Fruit fly (Drosophila melanogaster) whole organism, embryonic: ENCODE measurements around the gene Actbeta.
A peak's percentile ranks its signal among the peaks of the same experiment; 100 is the strongest.

Source experiments
- BtbVII ChIP-seq: fragments of 200-800 bp; sonication (Bioruptor generic); optimal IDR thresholded peaks from 3 replicates; lab custom pipeline; 2017; ENCODE audit warnings: missing biosample characterization, mild to moderate bottlenecking, missing genetic modification characterization
- Bteb2 ChIP-seq: fragments of 200-800 bp; sonication (Bioruptor generic); optimal IDR thresholded peaks from 2 replicates; lab custom pipeline; 2016; ENCODE audit warnings: missing biosample characterization, missing genetic modification characterization
- CG10209 ChIP-seq: fragments of 200-800 bp; sonication (Bioruptor generic); optimal IDR thresholded peaks from 3 replicates; lab custom pipeline; 2017; ENCODE audit warnings: missing biosample characterization, mild to moderate bottlenecking, missing genetic modification characterization, missing genetic modification reagents
- CG11093 ChIP-seq: fragments of 200-800 bp; sonication (Bioruptor generic); IDR thresholded peaks from 3 replicates; pipeline ENCODE4 v1.3.6; 2022; ENCODE audit warnings: missing biosample characterization, missing genetic modification characterization
- CG12155 ChIP-seq: fragments of 200-800 bp; sonication (Bioruptor generic); optimal IDR thresholded peaks from 3 replicates; lab custom pipeline; 2016; ENCODE audit warnings: missing biosample characterization, missing genetic modification characterization
- CG12236 ChIP-seq: fragments of 200-800 bp; sonication (Bioruptor generic); optimal IDR thresholded peaks from 2 replicates; lab custom pipeline; 2016; ENCODE audit warnings: missing biosample characterization, missing genetic modification characterization
- CG14860 ChIP-seq: fragments of 200-800 bp; sonication (Bioruptor generic); IDR thresholded peaks from 3 replicates; pipeline ENCODE4 v1.3.6; 2022; ENCODE audit warnings: missing biosample characterization, missing genetic modification characterization; ENCODE audit not compliant: partially characterized antibody
- CG14965 ChIP-seq: fragments of 200-800 bp; sonication (Bioruptor generic); optimal IDR thresholded peaks from 2 replicates; lab custom pipeline; 2016; ENCODE audit warnings: missing biosample characterization, missing genetic modification characterization, borderline replicate concordance
- CG15696 ChIP-seq: fragments of 200-800 bp; sonication (Bioruptor generic); optimal IDR thresholded peaks from 2 replicates; lab custom pipeline; 2019; ENCODE audit warnings: missing biosample characterization, mild to moderate bottlenecking, missing genetic modification characterization, moderate library complexity
- CG17361 ChIP-seq: fragments of 200-800 bp; sonication (Bioruptor generic); IDR thresholded peaks from 3 replicates; pipeline ENCODE4 v1.3.6; 2022; ENCODE audit warnings: missing biosample characterization, missing genetic modification characterization
- CG17912 ChIP-seq: fragments of 200-800 bp; sonication (Bioruptor generic); optimal IDR thresholded peaks from 2 replicates; lab custom pipeline; 2018; ENCODE audit warnings: missing biosample characterization, mild to moderate bottlenecking, missing genetic modification characterization
- CG2129 ChIP-seq: fragments of 200-800 bp; sonication (Bioruptor generic); IDR thresholded peaks from 2 replicates; pipeline ENCODE4 v1.3.6; 2022; ENCODE audit warnings: missing biosample characterization, missing genetic modification characterization; ENCODE audit not compliant: partially characterized antibody
- CG30403 ChIP-seq: fragments of 200-800 bp; sonication (Bioruptor generic); optimal IDR thresholded peaks from 3 replicates; lab custom pipeline; 2016; ENCODE audit warnings: missing biosample characterization, missing genetic modification characterization
- CG3407 ChIP-seq: fragments of 200-800 bp; sonication (Bioruptor generic); optimal IDR thresholded peaks from 2 replicates; lab custom pipeline; 2018; ENCODE audit warnings: missing biosample characterization, mild to moderate bottlenecking, missing genetic modification characterization
- CG3726 ChIP-seq: fragments of 200-800 bp; sonication (Bioruptor generic); IDR thresholded peaks from 3 replicates; pipeline ENCODE4, ENCODE4 v1.3.6; 2022; ENCODE audit warnings: missing biosample characterization, missing genetic modification characterization
- CG3847 ChIP-seq: fragments of 200-800 bp; sonication (Bioruptor generic); IDR thresholded peaks from 2 replicates; pipeline ENCODE4 v1.3.6; 2022; ENCODE audit warnings: missing biosample characterization, missing genetic modification characterization
- CG6854 ChIP-seq: fragments of 200-800 bp; sonication (Bioruptor generic); optimal IDR thresholded peaks from 3 replicates; lab custom pipeline; 2017; ENCODE audit warnings: missing biosample characterization, mild to moderate bottlenecking, missing genetic modification characterization
- CG7271 ChIP-seq: fragments of 200-800 bp; sonication (Bioruptor generic); optimal IDR thresholded peaks from 2 replicates; lab custom pipeline; 2018; ENCODE audit warnings: missing biosample characterization, mild to moderate bottlenecking, missing genetic modification characterization, moderate library complexity
- CG7963 ChIP-seq: fragments of 200-800 bp; sonication (Bioruptor generic); IDR thresholded peaks from 3 replicates; pipeline ENCODE4 v1.3.6; 2022; ENCODE audit warnings: missing biosample characterization, missing genetic modification characterization; ENCODE audit not compliant: partially characterized antibody
- CG8089 ChIP-seq: fragments of 200-800 bp; sonication (Bioruptor generic); optimal IDR thresholded peaks from 3 replicates; lab custom pipeline; 2016; ENCODE audit warnings: missing biosample characterization, missing genetic modification characterization
- CG9797 ChIP-seq: fragments of 200-800 bp; sonication (Bioruptor generic); optimal IDR thresholded peaks from 3 replicates; lab custom pipeline; 2018; ENCODE audit warnings: missing biosample characterization, mild to moderate bottlenecking, missing genetic modification characterization
- D19B ChIP-seq: fragments of 200-800 bp; sonication (Bioruptor generic); optimal IDR thresholded peaks from 2 replicates; lab custom pipeline; 2017; ENCODE audit warnings: missing biosample characterization, mild to moderate bottlenecking, missing genetic modification characterization
- Hmr ChIP-seq: fragments of 200-800 bp; sonication (Bioruptor generic); optimal IDR thresholded peaks from 3 replicates; lab custom pipeline; 2017; ENCODE audit warnings: mild to moderate bottlenecking, missing biosample characterization, missing genetic modification reagents, missing genetic modification characterization
- Hr3 ChIP-seq: fragments of 200-800 bp; sonication (Bioruptor generic); optimal IDR thresholded peaks from 3 replicates; lab custom pipeline; 2016; ENCODE audit warnings: missing biosample characterization, missing genetic modification characterization
- MTF-1 ChIP-seq: fragments of 200-800 bp; sonication (Bioruptor generic); optimal IDR thresholded peaks from 2 replicates; lab custom pipeline; 2018; ENCODE audit warnings: missing biosample characterization, mild to moderate bottlenecking, missing genetic modification characterization, borderline replicate concordance
- Med ChIP-seq: fragments of 200-800 bp; sonication (Bioruptor generic); peaks from one replicate; lab custom pipeline; 2016; ENCODE audit warnings: missing biosample characterization, missing genetic modification characterization, mild to moderate bottlenecking, inconsistent platforms, moderate library complexity
- Oaz ChIP-seq: fragments of 200-800 bp; sonication (Bioruptor generic); IDR thresholded peaks from 2 replicates; pipeline ENCODE4 v1.3.6; 2022; ENCODE audit warnings: missing biosample characterization, missing genetic modification characterization
- Opbp ChIP-seq: fragments of 200-800 bp; sonication (Bioruptor generic); IDR thresholded peaks from 3 replicates; pipeline ENCODE4 v1.3.6; 2022; ENCODE audit warnings: missing biosample characterization, missing genetic modification characterization; ENCODE audit not compliant: partially characterized antibody
- Optix ChIP-seq: fragments of 200-800 bp; sonication (Bioruptor generic); IDR thresholded peaks from 3 replicates; pipeline ENCODE4 v1.3.6; 2022; ENCODE audit warnings: missing biosample characterization, missing genetic modification characterization
- Side ChIP-seq: fragments of 200-800 bp; sonication (Bioruptor generic); optimal IDR thresholded peaks from 2 replicates; lab custom pipeline; 2016; ENCODE audit warnings: missing biosample characterization, missing genetic modification characterization
- Stat92E ChIP-seq, 3 experiments: fragments of >200 bp in 2 of 3; fragments of 200-800 bp in 1 of 3; sonication (Bioruptor generic) in 1 of 3; optimal IDR thresholded peaks; 2 replicates each; lab custom pipeline; 2017 to 2019; ENCODE audit warnings: missing biosample characterization in 3 of 3, missing genetic modification characterization in 3 of 3, mild to moderate bottlenecking in 1 of 3, moderate library complexity in 1 of 3
- Vsx1 ChIP-seq: fragments of 200-800 bp; sonication (Bioruptor generic); optimal IDR thresholded peaks from 2 replicates; lab custom pipeline; 2017; ENCODE audit warnings: missing biosample characterization, mild to moderate bottlenecking, missing genetic modification characterization, missing genetic modification reagents
- az2 ChIP-seq: fragments of 200-800 bp; sonication (Bioruptor generic); optimal IDR thresholded peaks from 3 replicates; lab custom pipeline; 2016; ENCODE audit warnings: missing biosample characterization, missing genetic modification characterization
- bbx ChIP-seq: fragments of 200-800 bp; sonication (Bioruptor generic); IDR thresholded peaks from 2 replicates; pipeline ENCODE4 v1.3.6; 2022; ENCODE audit warnings: missing biosample characterization, missing genetic modification characterization; ENCODE audit not compliant: partially characterized antibody
- chm ChIP-seq: fragments of 200-800 bp; sonication (Bioruptor generic); IDR thresholded peaks from 2 replicates; pipeline ENCODE4 v1.3.6; 2022; ENCODE audit warnings: missing biosample characterization, missing genetic modification characterization
- ci ChIP-seq: fragments of 200-800 bp; sonication (Bioruptor generic); IDR thresholded peaks from 3 replicates; pipeline ENCODE4 v1.3.6; 2022; ENCODE audit warnings: missing biosample characterization, missing genetic modification characterization
- dati ChIP-seq: fragments of 200-800 bp; sonication (Bioruptor generic); IDR thresholded peaks from 2 replicates; pipeline ENCODE4 v1.3.6; 2022; ENCODE audit warnings: missing biosample characterization, missing genetic modification characterization
- esg ChIP-seq: fragments of 200-800 bp; sonication (Bioruptor generic); conservative IDR thresholded peaks from 2 replicates; pipeline ENCODE4 v1.3.6; 2022; ENCODE audit warnings: missing biosample characterization, missing genetic modification characterization
- gt ChIP-seq: fragments of 200-800 bp; sonication (Bioruptor generic); IDR thresholded peaks from 2 replicates; pipeline ENCODE4 v1.3.6; 2022; ENCODE audit warnings: missing biosample characterization, missing genetic modification characterization
- insv ChIP-seq, 2 experiments: fragments of 200-800 bp; sonication (Bioruptor generic); optimal IDR thresholded peaks; 3 replicates each; lab custom pipeline; 2016 to 2018; ENCODE audit warnings: missing biosample characterization in 2 of 2, missing genetic modification characterization in 2 of 2
- kay ChIP-seq: fragments of 200-800 bp; sonication (Bioruptor generic); optimal IDR thresholded peaks from 2 replicates; lab custom pipeline; 2016; ENCODE audit warnings: missing biosample characterization, missing genetic modification characterization
- mld ChIP-seq: fragments of 200-800 bp; sonication (Bioruptor generic); IDR thresholded peaks from 3 replicates; pipeline ENCODE4 v1.3.6; 2022; ENCODE audit warnings: missing biosample characterization, missing genetic modification characterization; ENCODE audit not compliant: partially characterized antibody
- pnt ChIP-seq: fragments of 200-800 bp; sonication (Bioruptor generic); optimal IDR thresholded peaks from 3 replicates; lab custom pipeline; 2016; ENCODE audit warnings: missing biosample characterization, missing genetic modification characterization
- ranshi ChIP-seq: fragments of 200-800 bp; sonication (Bioruptor generic); IDR thresholded peaks from 2 replicates; pipeline ENCODE4 v1.3.6; 2022; ENCODE audit warnings: missing biosample characterization, missing genetic modification characterization
- rib ChIP-seq: fragments of 200-800 bp; sonication (Bioruptor generic); IDR thresholded peaks from 2 replicates; pipeline ENCODE4 v1.3.6; 2022; ENCODE audit warnings: missing biosample characterization, missing genetic modification characterization
- sens ChIP-seq: fragments of 200-800 bp; sonication (Bioruptor generic); peaks from one replicate; lab custom pipeline; 2016; ENCODE audit warnings: missing biosample characterization, missing genetic modification characterization
- slou ChIP-seq: fragments of 200-800 bp; sonication (Bioruptor generic); optimal IDR thresholded peaks from 3 replicates; lab custom pipeline; 2016; ENCODE audit warnings: missing biosample characterization, missing genetic modification characterization
- trh ChIP-seq: fragments of 200-800 bp; sonication (Bioruptor generic); optimal IDR thresholded peaks from 2 replicates; lab custom pipeline; 2016; ENCODE audit warnings: missing biosample characterization, missing genetic modification characterization
- twi ChIP-seq: fragments of 200-800 bp; optimal IDR thresholded peaks from 2 replicates; lab custom pipeline; 2019; ENCODE audit warnings: missing biosample characterization, mild to moderate bottlenecking, missing genetic modification characterization, moderate library complexity
- zfh1 ChIP-seq: fragments of 200-800 bp; sonication (Bioruptor generic); IDR thresholded peaks from 3 replicates; pipeline ENCODE4 v1.3.6; 2022; ENCODE audit warnings: missing biosample characterization, missing genetic modification characterization

Actbeta gene

DNA sequence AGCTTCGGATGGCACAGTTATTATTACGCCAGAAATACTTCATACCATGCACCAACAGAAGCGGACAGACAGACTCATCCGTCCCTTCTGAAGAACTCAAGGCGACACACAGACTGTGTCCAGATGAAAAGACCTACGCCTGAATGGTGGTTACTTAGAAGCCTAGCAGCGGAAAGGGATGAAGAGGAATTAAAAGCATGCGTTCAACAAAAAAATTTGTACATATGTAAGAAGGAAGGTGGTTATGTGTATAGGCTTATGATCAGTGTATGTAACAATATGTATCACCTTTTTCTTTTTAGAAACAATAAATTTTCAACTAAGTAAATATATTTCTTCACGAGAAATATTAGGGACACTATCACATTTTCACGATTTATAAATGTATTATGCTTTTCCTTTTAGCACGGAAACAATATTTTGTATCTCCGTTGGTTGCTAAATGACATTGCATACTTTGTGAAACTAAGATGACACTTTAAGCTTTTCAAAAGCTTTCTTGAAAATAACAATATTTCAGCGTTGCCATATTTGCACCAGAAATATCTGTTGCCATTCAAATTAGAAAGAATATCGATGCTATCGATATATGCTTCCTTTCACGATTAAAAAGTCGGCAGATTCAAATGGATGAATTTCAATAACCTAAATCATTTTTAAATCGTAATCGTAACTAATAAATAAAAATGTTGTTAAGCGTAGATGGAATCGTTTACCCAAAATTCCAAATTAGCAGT, at the start of gene Actbeta (continued):
- TF ChIP-seq Opbp (GFP tag; lab: Robert Waterston, UW), result peak; percentile 88
- peak; percentile 44; the same call in 1 of the 2 replicates for TF ChIP-seq CG2129
- no peak for TF ChIP-seq CG14965
- TF ChIP-seq CG30403, result no peak
- no peak for TF ChIP-seq Bteb2 (GFP tag; lab: Kevin White, UChicago)
- TF ChIP-seq pnt (GFP tag; lab: Kevin White, UChicago), result no peak
- no peak for TF ChIP-seq CG17912
- no peak for TF ChIP-seq Med (GFP tag; lab: Kevin White, UChicago)
- TF ChIP-seq Oaz (GFP tag; lab: Robert Waterston, UW), result no peak
- TF ChIP-seq CG14860 (GFP tag; lab: Robert Waterston, UW), result peak; percentile 79
- no peak for TF ChIP-seq Vsx1 (GFP tag; lab: Kevin White, UChicago)
- peak; percentile 88 for TF ChIP-seq mld
- no peak for TF ChIP-seq slou
- TF ChIP-seq az2 (GFP tag; lab: Kevin White, UChicago), result no peak
- no peak for TF ChIP-seq esg
- TF ChIP-seq CG11093 (GFP tag; lab: Robert Waterston, UW), result no peak
- TF ChIP-seq Optix (GFP tag; lab: Robert Waterston, UW), result no peak
- TF ChIP-seq rib, result no peak
- peak in 1 of 2 experiments; percentile 79 for TF ChIP-seq insv (GFP tag; optimal IDR thresholded peaks at IDR 0.05; lab: Kevin White, UChicago)
- TF ChIP-seq ranshi (GFP tag; lab: Robert Waterston, UW), result no peak
- no peak for TF ChIP-seq gt (GFP tag; lab: Robert Waterston, UW)
- no peak for TF ChIP-seq ci (GFP tag; lab: Robert Waterston, UW)
- TF ChIP-seq CG15696 (tag; lab: Kevin White, UChicago), result no peak
- no peak for TF ChIP-seq twi (tag; lab: Kevin White, UChicago)
- TF ChIP-seq zfh1, result no peak
- no peak for TF ChIP-seq CG12236
- TF ChIP-seq CG12155, result no peak
- TF ChIP-seq CG6854 (GFP tag; lab: Kevin White, UChicago), result no peak
- no peak for TF ChIP-seq CG7271 (tag; lab: Kevin White, UChicago)
- no peak for TF ChIP-seq Hr3 (GFP tag; lab: Kevin White, UChicago)
- no peak for TF ChIP-seq CG3726 (GFP tag; lab: Robert Waterston, UW)
- TF ChIP-seq CG17361 (GFP tag; lab: Robert Waterston, UW), result 0 out of 3 replicates have a peak, but pooled peaks have one; percentile 20
- TF ChIP-seq MTF-1, result no peak
- peak; percentile 36 for TF ChIP-seq sens (GFP tag; lab: Kevin White, UChicago)
- peak; percentile 94 for TF ChIP-seq bbx
- no peak for TF ChIP-seq kay (GFP tag; lab: Kevin White, UChicago)
- TF ChIP-seq CG9797, result no peak
- no peak for TF ChIP-seq BtbVII (GFP tag; lab: Kevin White, UChicago)
- no peak for TF ChIP-seq D19B (GFP tag; lab: Kevin White, UChicago)
- no peak for TF ChIP-seq CG3847 (GFP tag; lab: Robert Waterston, UW)
- TF ChIP-seq CG3407 (GFP tag; lab: Kevin White, UChicago), result no peak
- no peak for TF ChIP-seq Stat92E (GFP tag; optimal IDR thresholded peaks at IDR 0.05; lab: Kevin White, UChicago)
- TF ChIP-seq Hmr (GFP tag; lab: Kevin White, UChicago), result no peak
- TF ChIP-seq dati (GFP tag; lab: Robert Waterston, UW), result no peak
- TF ChIP-seq chm, result no peak
- TF ChIP-seq CG7963 (GFP tag; lab: Robert Waterston, UW), result peak; percentile 89
- TF ChIP-seq CG10209, result no peak
- TF ChIP-seq CG8089, result no peak
- no peak for TF ChIP-seq trh (GFP tag; lab: Kevin White, UChicago)
- TF ChIP-seq Side (GFP tag; lab: Kevin White, UChicago), result no peak
